ENCODE assay signal across 5 worm cellular contexts in the genomic region with DNA sequence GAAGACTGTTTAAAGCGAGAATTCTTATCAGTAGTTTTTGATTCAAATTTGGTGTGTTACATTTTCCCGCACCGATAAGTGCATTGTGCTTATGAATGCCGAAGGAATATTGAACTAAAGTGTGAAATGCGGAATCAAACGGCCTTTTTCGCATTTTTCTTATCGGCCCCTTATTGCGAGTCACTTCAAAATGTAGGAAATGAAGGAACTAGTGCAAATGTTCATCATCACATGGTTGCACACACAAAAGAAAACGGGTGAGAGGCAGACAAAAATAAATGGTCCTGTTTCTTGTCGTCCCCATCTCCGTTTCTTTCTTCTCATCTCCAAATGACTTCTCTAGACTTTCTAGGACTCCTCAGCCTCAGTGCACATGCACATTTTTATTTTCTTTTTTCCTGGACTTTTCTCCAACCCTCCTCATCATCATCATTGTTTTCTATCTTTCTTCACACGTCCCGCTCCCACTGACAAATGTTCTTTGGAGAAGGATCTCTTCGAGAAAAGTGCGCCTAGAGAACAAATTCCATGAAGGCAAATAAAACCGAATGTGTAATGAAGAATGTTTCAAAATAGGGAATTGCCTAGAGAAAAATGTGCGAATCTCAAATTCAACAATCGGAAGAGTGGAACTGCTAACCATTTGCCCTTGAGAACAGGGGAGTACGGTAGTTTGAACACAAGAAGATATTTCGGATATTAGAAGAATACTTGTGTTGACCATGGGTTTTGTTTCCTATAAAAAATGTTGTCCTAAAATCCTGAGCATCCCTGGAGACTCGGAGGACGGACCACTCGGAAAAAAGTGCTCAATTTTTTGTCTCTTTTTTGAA.
TF ChIP-seq lines count a peak whose summit lies in the region.

No protein-coding gene starts in this region.

TF ChIP-seq in whole organism, L1 larva, 84 proteins besides CTCF, POLR2A, EP300 and RAD21 (continued from another document):
- no peak for TF ChIP-seq fkh-4 (tag; optimal IDR thresholded peaks at IDR 0.05; lab: Kevin White, UChicago; ENCODE audit: borderline replicate concordance)
- TF ChIP-seq pax-3 (tag; optimal IDR thresholded peaks at IDR 0.05; lab: Kevin White, UChicago) = no peak
- TF ChIP-seq efl-1 (optimal IDR thresholded peaks at IDR 0.05; lab: Kevin White, UChicago) = no peak
- TF ChIP-seq efl-1 (GFP tag; optimal IDR thresholded peaks at IDR 0.05 in 1 of 2; lab: Kevin White, UChicago) = no peak
- no peak for TF ChIP-seq aly-2 (tag; optimal IDR thresholded peaks at IDR 0.05; lab: Kevin White, UChicago)
- TF ChIP-seq F16B12.6 (tag; optimal IDR thresholded peaks at IDR 0.05; lab: Kevin White, UChicago) = no peak
- TF ChIP-seq snu-23 (GFP tag; optimal IDR thresholded peaks at IDR 0.05; lab: Kevin White, UChicago) = peak; percentile 41
- TF ChIP-seq sox-4 (tag; optimal IDR thresholded peaks at IDR 0.05; lab: Kevin White, UChicago) = no peak
- peak in 1 of 3 experiments; percentile 1 for TF ChIP-seq ceh-82 (tag; optimal IDR thresholded peaks at IDR 0.05; lab: Kevin White, UChicago)
- TF ChIP-seq zag-1 (tag; optimal IDR thresholded peaks at IDR 0.05; lab: Kevin White, UChicago) = peak; percentile 21
- peak; percentile 2 to 4 for TF ChIP-seq lin-35 (GFP tag; optimal IDR thresholded peaks at IDR 0.05; lab: Kevin White, UChicago)
- TF ChIP-seq mab-9 (GFP tag; IDR thresholded peaks at IDR 0.05; lab: Robert Waterston, UW) = 0 out of 2 replicates have a peak, but pooled peaks have one; percentile 29
- peak; percentile 23 to 42 for TF ChIP-seq lsy-2 (tag; optimal IDR thresholded peaks at IDR 0.05; lab: Kevin White, UChicago)

TF ChIP-seq in whole organism, L2 larva, 48 proteins besides CTCF, POLR2A, EP300 and RAD21 (continued from another document and continues in another):
- no peak for TF ChIP-seq blmp-1 (tag; optimal IDR thresholded peaks at IDR 0.05; lab: Kevin White, UChicago; ENCODE audit: insufficient read depth)
- TF ChIP-seq nhr-25 (tag; optimal IDR thresholded peaks at IDR 0.05; lab: Kevin White, UChicago) = no peak
- no peak for TF ChIP-seq lin-11 (tag; optimal IDR thresholded peaks at IDR 0.05; lab: Kevin White, UChicago)
- TF ChIP-seq F13H6.1 (tag; optimal IDR thresholded peaks at IDR 0.05; lab: Kevin White, UChicago) = peak; percentile 62
- TF ChIP-seq sma-3 (GFP tag; optimal IDR thresholded peaks at IDR 0.05; lab: Kevin White, UChicago) = no peak
- TF ChIP-seq sma-9 (GFP tag; optimal IDR thresholded peaks at IDR 0.05; lab: Kevin White, UChicago) = peak; percentile 58
- TF ChIP-seq sma-9 (tag; optimal IDR thresholded peaks at IDR 0.05; lab: Kevin White, UChicago) = no peak
- no peak for TF ChIP-seq Y55F3AM.14 (GFP tag; optimal IDR thresholded peaks at IDR 0.05; lab: Kevin White, UChicago)
- no peak for TF ChIP-seq dmd-4 (tag; optimal IDR thresholded peaks at IDR 0.05; lab: Kevin White, UChicago)
- TF ChIP-seq nhr-129 (tag; optimal IDR thresholded peaks at IDR 0.05; lab: Kevin White, UChicago) = peak; percentile 60
- TF ChIP-seq nhr-77 (tag; optimal IDR thresholded peaks at IDR 0.05; lab: Kevin White, UChicago) = no peak
- no peak for TF ChIP-seq nhr-23 (tag; optimal IDR thresholded peaks at IDR 0.05; lab: Kevin White, UChicago)
- TF ChIP-seq unc-39 (tag; optimal IDR thresholded peaks at IDR 0.05; lab: Kevin White, UChicago) = no peak
- TF ChIP-seq snpc-4 (tag; optimal IDR thresholded peaks at IDR 0.05; lab: Kevin White, UChicago) = peak; percentile 52
- TF ChIP-seq crh-2 (tag; optimal IDR thresholded peaks at IDR 0.05; lab: Kevin White, UChicago) = no peak
- no peak for TF ChIP-seq ama-1 (optimal IDR thresholded peaks at IDR 0.05; lab: Kevin White, UChicago)
- no peak for TF ChIP-seq elt-1 (tag; optimal IDR thresholded peaks at IDR 0.05; lab: Kevin White, UChicago)
- TF ChIP-seq ztf-4 (tag; optimal IDR thresholded peaks at IDR 0.05; lab: Kevin White, UChicago) = no peak
- no peak for TF ChIP-seq mbf-1 (tag; optimal IDR thresholded peaks at IDR 0.05; lab: Kevin White, UChicago)
- TF ChIP-seq nhr-21 (tag; optimal IDR thresholded peaks at IDR 0.05; lab: Kevin White, UChicago) = no peak
- no peak for TF ChIP-seq R02D3.7 (tag; optimal IDR thresholded peaks at IDR 0.05; lab: Kevin White, UChicago)
- no peak for TF ChIP-seq unc-62 (GFP tag; optimal IDR thresholded peaks at IDR 0.05; lab: Kevin White, UChicago)
- peak; percentile 90 for TF ChIP-seq fos-1 (tag; optimal IDR thresholded peaks at IDR 0.05; lab: Kevin White, UChicago)
- TF ChIP-seq alr-1 (tag; optimal IDR thresholded peaks at IDR 0.05; lab: Kevin White, UChicago) = no peak
- TF ChIP-seq lin-13 (GFP tag; optimal IDR thresholded peaks at IDR 0.05; lab: Kevin White, UChicago) = no peak
- no peak for TF ChIP-seq peb-1 (tag; optimal IDR thresholded peaks at IDR 0.05; lab: Kevin White, UChicago)
- no peak for TF ChIP-seq egl-27 (tag; optimal IDR thresholded peaks at IDR 0.05; lab: Kevin White, UChicago)
- TF ChIP-seq ZK546.5 (tag; optimal IDR thresholded peaks at IDR 0.05; lab: Kevin White, UChicago) = no peak
- TF ChIP-seq elt-3 (tag; optimal IDR thresholded peaks at IDR 0.05; lab: Kevin White, UChicago) = no peak

TF ChIP-seq in whole organism, L4 larva, 104 proteins besides CTCF, POLR2A, EP300 and RAD21 (continued from another document and continues in another):
- TF ChIP-seq ZK546.5 (tag; optimal IDR thresholded peaks at IDR 0.05; lab: Kevin White, UChicago) (no peak), zfp-3 (GFP tag; conservative IDR thresholded peaks at IDR 0.05; lab: Robert Waterston, UW) (no peak), snpc-1.2 (GFP tag; IDR thresholded peaks at IDR 0.05; lab: Robert Waterston, UW) (no peak), lin-38 (GFP tag; IDR thresholded peaks at IDR 0.05; lab: Robert Waterston, UW) (no peak), spr-1 (tag; optimal IDR thresholded peaks at IDR 0.05; lab: Kevin White, UChicago) (no peak), zfp-2 (tag; optimal IDR thresholded peaks at IDR 0.05; lab: Kevin White, UChicago) (no peak), daf-19 (GFP tag; conservative IDR thresholded peaks at IDR 0.05; lab: Robert Waterston, UW) (no peak), nhr-237 (tag; optimal IDR thresholded peaks at IDR 0.05; lab: Kevin White, UChicago) (no peak), T26A8.4 (GFP tag; IDR thresholded peaks at IDR 0.05; lab: Robert Waterston, UW) (no peak), ztf-11 (tag; optimal IDR thresholded peaks at IDR 0.05; lab: Kevin White, UChicago) (no peak), pha-4 (GFP tag; IDR thresholded peaks at IDR 0.05; lab: Robert Waterston, UW) (no peak), pha-4 (tag; optimal IDR thresholded peaks at IDR 0.05; lab: Kevin White, UChicago) (no peak), sdz-12 (GFP tag; optimal IDR thresholded peaks at IDR 0.05; lab: Kevin White, UChicago) (no peak), nhr-48 (tag; optimal IDR thresholded peaks at IDR 0.05; lab: Kevin White, UChicago) (peak; percentile 9), Y5F2A.4 (GFP tag; optimal IDR thresholded peaks at IDR 0.05; lab: Kevin White, UChicago) (no peak), ceh-62 (tag; optimal IDR thresholded peaks at IDR 0.05; lab: Kevin White, UChicago) (no peak), snpc-4 (tag; optimal IDR thresholded peaks at IDR 0.05; lab: Kevin White, UChicago) (no peak), zip-11 (GFP tag; IDR thresholded peaks at IDR 0.05; lab: Robert Waterston, UW) (no peak), ceh-82 (tag; optimal IDR thresholded peaks at IDR 0.05; lab: Kevin White, UChicago) (no peak), duxl-1 (tag; optimal IDR thresholded peaks at IDR 0.05; lab: Kevin White, UChicago; ENCODE audit: poor library complexity) (no peak), nhr-102 (tag; optimal IDR thresholded peaks at IDR 0.05; lab: Kevin White, UChicago) (no peak), jun-1 (tag; optimal IDR thresholded peaks at IDR 0.05; lab: Kevin White, UChicago) (peak; percentile 32), aly-2 (tag; optimal IDR thresholded peaks at IDR 0.05; lab: Kevin White, UChicago) (no peak), saeg-2 (GFP tag; IDR thresholded peaks at IDR 0.05; lab: Robert Waterston, UW) (no peak), php-3 (GFP tag; IDR thresholded peaks at IDR 0.05; lab: Robert Waterston, UW) (no peak), hlh-11 (tag; optimal IDR thresholded peaks at IDR 0.05; lab: Kevin White, UChicago) (peak; percentile 56), ceh-44 (GFP tag; IDR thresholded peaks at IDR 0.05; lab: Robert Waterston, UW) (no peak), dve-1 (tag; optimal IDR thresholded peaks at IDR 0.05; lab: Kevin White, UChicago; ENCODE audit: insufficient read depth) (peak; percentile 21), nhr-11 (tag; optimal IDR thresholded peaks at IDR 0.05; lab: Kevin White, UChicago) (peak; percentile 68), tra-1 (GFP tag; IDR thresholded peaks at IDR 0.05; lab: Robert Waterston, UW) (0 out of 2 replicates have a peak, but pooled peaks have one; percentile 5)

TF ChIP-seq in whole organism, late embryonic, 69 proteins besides CTCF, POLR2A, EP300 and RAD21 (continued from another document):
- TF ChIP-seq hlh-15 (tag; optimal IDR thresholded peaks at IDR 0.05; lab: Kevin White, UChicago) = no peak
- TF ChIP-seq fkh-6 (tag; optimal IDR thresholded peaks at IDR 0.05; lab: Kevin White, UChicago) = no peak
- TF ChIP-seq zip-5 (tag; optimal IDR thresholded peaks at IDR 0.05; lab: Kevin White, UChicago) = no peak
- TF ChIP-seq ets-4 (tag; optimal IDR thresholded peaks at IDR 0.05; lab: Kevin White, UChicago) = no peak
- TF ChIP-seq elt-2 (tag; optimal IDR thresholded peaks at IDR 0.05; lab: Kevin White, UChicago) = peak; percentile 57
- no peak for TF ChIP-seq lim-6 (tag; optimal IDR thresholded peaks at IDR 0.05; lab: Kevin White, UChicago)
- TF ChIP-seq ceh-18 (tag; optimal IDR thresholded peaks at IDR 0.05; lab: Kevin White, UChicago) = peak; percentile 37
- no peak for TF ChIP-seq madf-2 (tag; optimal IDR thresholded peaks at IDR 0.05; lab: Kevin White, UChicago)
- TF ChIP-seq sdc-2 (tag; optimal IDR thresholded peaks at IDR 0.05; lab: Kevin White, UChicago) = no peak
- no peak for TF ChIP-seq mec-3 (tag; optimal IDR thresholded peaks at IDR 0.05; lab: Kevin White, UChicago; ENCODE audit: borderline replicate concordance)
- peak; percentile 19 for TF ChIP-seq tbx-2 (tag; optimal IDR thresholded peaks at IDR 0.05; lab: Kevin White, UChicago)
- no peak for TF ChIP-seq pha-4 (tag; optimal IDR thresholded peaks at IDR 0.05; lab: Kevin White, UChicago)
- TF ChIP-seq nfya-1 (tag; optimal IDR thresholded peaks at IDR 0.05; lab: Kevin White, UChicago) = peak; percentile 14
- no peak for TF ChIP-seq ztf-16 (tag; optimal IDR thresholded peaks at IDR 0.05; lab: Kevin White, UChicago)
- TF ChIP-seq K09A11.1 (tag; optimal IDR thresholded peaks at IDR 0.05; lab: Kevin White, UChicago; ENCODE audit: insufficient read depth) = no peak
- TF ChIP-seq gmeb-2 (tag; optimal IDR thresholded peaks at IDR 0.05; lab: Kevin White, UChicago) = no peak
- TF ChIP-seq ceh-22 (tag; optimal IDR thresholded peaks at IDR 0.05; lab: Kevin White, UChicago) = no peak
- no peak for TF ChIP-seq C08G9.2 (tag; optimal IDR thresholded peaks at IDR 0.05; lab: Kevin White, UChicago)
- TF ChIP-seq F13H6.1 (tag; optimal IDR thresholded peaks at IDR 0.05; lab: Kevin White, UChicago) = no peak
- TF ChIP-seq rnt-1 (tag; optimal IDR thresholded peaks at IDR 0.05; lab: Kevin White, UChicago) = peak; percentile 37
TF ChIP-seq in whole organism, late embryonic: peak in this region for 5.

TF ChIP-seq in whole organism, mixed stage, embryonic, 35 proteins besides CTCF, POLR2A, EP300 and RAD21 (continued from another document):
- TF ChIP-seq sem-2 (GFP tag; optimal IDR thresholded peaks at IDR 0.05; lab: Kevin White, UChicago) = no peak
- no peak for TF ChIP-seq elt-3 (tag; optimal IDR thresholded peaks at IDR 0.05; lab: Kevin White, UChicago)
- TF ChIP-seq unc-120 (tag; optimal IDR thresholded peaks at IDR 0.05; lab: Kevin White, UChicago; ENCODE audit: poor library complexity, severe bottlenecking) = peak; percentile 29
- peak; percentile 36 for TF ChIP-seq ces-1 (GFP tag; optimal IDR thresholded peaks at IDR 0.05; lab: Kevin White, UChicago)
- no peak for TF ChIP-seq sptf-1 (tag; optimal IDR thresholded peaks at IDR 0.05; lab: Kevin White, UChicago)
- TF ChIP-seq lin-13 (tag; optimal IDR thresholded peaks at IDR 0.05; lab: Kevin White, UChicago) = no peak
